Worm (Caenorhabditis elegans): Measurements from ENCODE around the gene csn-4.
A peak's percentile ranks its signal among the peaks of the same experiment; 100 is the strongest.

The csn-4 gene

ce11 chrIV:1040537-1040936 is 46.3 kb downstream of the csn-4 start:
- no peak for TF ChIP-seq unc-62 (GFP tag; optimal IDR thresholded peaks at IDR 0.05 in 1 of 2)
- TF ChIP-seq unc-62 (tag; optimal IDR thresholded peaks at IDR 0.05), result no peak
- peak; percentile 84 for TF ChIP-seq lin-38 (GFP tag; IDR thresholded peaks at IDR 0.05)

- TF ChIP-seq unc-62 (GFP tag; optimal IDR thresholded peaks at IDR 0.05 in 1 of 2), result peak in 1 of 2 experiments; percentile 96
- no peak for TF ChIP-seq unc-62 (tag; optimal IDR thresholded peaks at IDR 0.05)
- no peak for TF ChIP-seq ZK546.5 (tag; optimal IDR thresholded peaks at IDR 0.05)
These were observed 48.3 kb downstream of the csn-4 start for ce11 chrIV:1038516-1038915.

DNA sequence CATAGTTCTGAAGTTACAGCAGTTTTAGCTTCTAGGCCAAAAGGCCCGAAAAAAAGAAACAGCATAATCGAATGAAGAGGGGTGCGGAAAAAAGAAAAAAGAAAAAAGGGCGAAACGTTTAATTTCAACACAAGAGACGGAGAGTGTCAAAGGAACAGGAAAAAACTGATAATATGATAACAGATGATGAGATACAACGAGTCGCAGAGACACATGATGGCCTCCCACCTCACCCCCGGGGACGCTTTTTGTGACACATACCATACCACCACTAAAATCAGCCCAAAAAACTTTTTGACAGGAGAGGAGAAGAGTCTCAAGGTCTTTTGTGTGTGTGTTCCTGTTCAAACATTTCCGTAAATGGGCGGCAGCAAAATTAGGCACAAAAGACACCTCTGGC is 51.7 kb downstream of the csn-4 start:
- peak; percentile 48 for TF ChIP-seq nhr-25 (tag; optimal IDR thresholded peaks at IDR 0.05; ENCODE audit: borderline replicate concordance, insufficient read depth)
- TF ChIP-seq dmd-6 (GFP tag; IDR thresholded peaks at IDR 0.05), result peak; percentile 73
- peak; percentile 88 for TF ChIP-seq hlh-30 (tag; optimal IDR thresholded peaks at IDR 0.05; ENCODE audit: insufficient read depth)
- TF ChIP-seq pqm-1 (tag; optimal IDR thresholded peaks at IDR 0.05), result peak; percentile 54
- peak in 1 of 2 experiments; percentile 42 for TF ChIP-seq mdl-1 (tag; optimal IDR thresholded peaks at IDR 0.05)
- TF ChIP-seq mxl-3 (GFP tag; optimal IDR thresholded peaks at IDR 0.05), result peak; percentile 65
- TF ChIP-seq daf-8 (GFP tag; IDR thresholded peaks at IDR 0.05), result no peak
- TF ChIP-seq daf-12 (tag; optimal IDR thresholded peaks at IDR 0.05), result no peak
- peak in 1 of 2 experiments; percentile 10 for TF ChIP-seq lsy-2 (tag; optimal IDR thresholded peaks at IDR 0.05)
- peak; percentile 42; the same call in 1 of the 2 replicates for TF ChIP-seq hmg-1.1 (GFP tag; IDR thresholded peaks at IDR 0.05)
- TF ChIP-seq tra-1 (GFP tag; IDR thresholded peaks at IDR 0.05), result 0 out of 2 replicates have a peak, but pooled peaks have one; percentile 16
- TF ChIP-seq mes-2 (tag; optimal IDR thresholded peaks at IDR 0.05; ENCODE audit: poor library complexity, severe bottlenecking), result peak; percentile 38
- TF ChIP-seq nhr-41 (GFP tag; IDR thresholded peaks at IDR 0.05), result no peak
- TF ChIP-seq ceh-32 (tag; optimal IDR thresholded peaks at IDR 0.05; ENCODE audit: poor library complexity), result no peak
- peak in 1 of 2 experiments; percentile 13 for TF ChIP-seq unc-62 (GFP tag; optimal IDR thresholded peaks at IDR 0.05 in 1 of 2)
- TF ChIP-seq unc-62 (tag; optimal IDR thresholded peaks at IDR 0.05), result no peak
- TF ChIP-seq mep-1 (tag; optimal IDR thresholded peaks at IDR 0.05), result peak; percentile 38
- no peak for TF ChIP-seq zfp-2 (tag; optimal IDR thresholded peaks at IDR 0.05)
- no peak for TF ChIP-seq arid-1 (GFP tag; conservative IDR thresholded peaks at IDR 0.05)
- TF ChIP-seq nhr-28 (tag; optimal IDR thresholded peaks at IDR 0.05), result peak; percentile 83
- TF ChIP-seq nhr-6 (tag; optimal IDR thresholded peaks at IDR 0.05), result peak; percentile 27
- TF ChIP-seq dpl-1 (GFP tag; optimal IDR thresholded peaks at IDR 0.05), result no peak
- TF ChIP-seq lin-1 (GFP tag; IDR thresholded peaks at IDR 0.05), result 0 out of 2 replicates have a peak, but pooled peaks have one; percentile 50
- TF ChIP-seq pha-4 (GFP tag; IDR thresholded peaks at IDR 0.05), result 0 out of 2 replicates have a peak, but pooled peaks have one; percentile 22
- TF ChIP-seq pha-4 (tag; optimal IDR thresholded peaks at IDR 0.05), result no peak
- peak; percentile 88 for TF ChIP-seq hlh-11 (tag; optimal IDR thresholded peaks at IDR 0.05)
- no peak for TF ChIP-seq daf-16 (GFP tag; optimal IDR thresholded peaks at IDR 0.05)
- peak; percentile 50 for TF ChIP-seq daf-16 (tag; optimal IDR thresholded peaks at IDR 0.05)
- peak; percentile 48 for TF ChIP-seq dve-1 (tag; optimal IDR thresholded peaks at IDR 0.05; ENCODE audit: insufficient read depth)
- TF ChIP-seq zip-2 (tag; optimal IDR thresholded peaks at IDR 0.05), result no peak
- TF ChIP-seq saeg-2 (GFP tag; IDR thresholded peaks at IDR 0.05), result no peak
- no peak for TF ChIP-seq rbr-2 (tag; optimal IDR thresholded peaks at IDR 0.05)
- TF ChIP-seq nhr-102 (tag; optimal IDR thresholded peaks at IDR 0.05), result no peak

DNA sequence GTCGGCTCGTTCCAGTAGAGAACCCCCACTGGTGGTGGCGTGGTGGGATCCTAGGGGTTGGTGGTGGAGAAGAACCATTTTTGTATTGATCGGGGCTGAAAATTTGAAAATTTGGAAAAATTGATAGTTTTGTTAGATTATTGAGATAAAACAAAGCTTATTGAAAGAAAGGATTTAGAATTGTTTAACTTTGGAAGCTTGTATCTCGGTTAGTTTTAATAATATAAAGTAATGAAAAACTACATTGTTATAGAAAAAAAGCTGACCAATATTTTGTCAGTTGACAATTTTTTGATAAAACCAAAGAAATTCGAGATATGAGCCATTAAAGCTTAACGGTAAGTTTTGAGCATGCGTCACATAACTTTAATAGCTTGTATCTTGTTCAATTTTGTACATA is 56.9 kb downstream of the csn-4 start, which contains the start of gene abhd-14:
Gene abhd-14 (minus strand): TSS at position 101 of the 400 bp plus-strand sequence.
- TF ChIP-seq ceh-62 (tag; optimal IDR thresholded peaks at IDR 0.05) (no peak), madf-5 (GFP tag; IDR thresholded peaks at IDR 0.05) (no peak), lin-1 (GFP tag; IDR thresholded peaks at IDR 0.05) (no peak), nhr-11 (tag; optimal IDR thresholded peaks at IDR 0.05) (no peak), ceh-20 (GFP tag; IDR thresholded peaks at IDR 0.05) (no peak), nhr-42 (GFP tag; IDR thresholded peaks at IDR 0.05) (no peak), ceh-82 (tag; optimal IDR thresholded peaks at IDR 0.05) (no peak), vab-7 (GFP tag; IDR thresholded peaks at IDR 0.05) (no peak), cey-2 (tag; optimal IDR thresholded peaks at IDR 0.05; ENCODE audit: borderline replicate concordance, insufficient read depth) (no peak), F37D6.2 (tag; optimal IDR thresholded peaks at IDR 0.05) (no peak), snpc-1.2 (GFP tag; IDR thresholded peaks at IDR 0.05) (no peak), hlh-30 (tag; optimal IDR thresholded peaks at IDR 0.05; ENCODE audit: insufficient read depth) (no peak), tag-97 (GFP tag; IDR thresholded peaks at IDR 0.05) (no peak), jun-1 (tag; optimal IDR thresholded peaks at IDR 0.05) (no peak), nhr-10 (tag; optimal IDR thresholded peaks at IDR 0.05) (no peak)
